Worm (Caenorhabditis elegans) whole organism, midembryonic: ENCODE results near the gene ZK688.9.

Experiments
- T22C8.4 ChIP-seq: fragments of 200-800 bp; sonication (Bioruptor generic); IDR thresholded peaks from 2 replicates; pipeline ENCODE4 v1.3.6; 2022; ENCODE audit warnings: missing genetic modification characterization, missing compliant biosample characterization
- cog-1 ChIP-seq: sonication (generic microtip); optimal IDR thresholded peaks from 2 replicates; lab custom pipeline; 2016; ENCODE audit warnings: missing genetic modification characterization, missing compliant biosample characterization
- flt-1 ChIP-seq: fragments of 200-800 bp; sonication (Bioruptor generic); IDR thresholded peaks from 2 replicates; pipeline ENCODE4 v1.3.6; 2022; ENCODE audit warnings: missing genetic modification characterization, missing compliant biosample characterization
- klf-2 ChIP-seq: fragments of 200-800 bp; sonication (Bioruptor generic); conservative IDR thresholded peaks from 2 replicates; pipeline ENCODE4 v1.3.6; 2022; ENCODE audit warnings: missing genetic modification reagents, missing genetic modification characterization, missing compliant biosample characterization
- med-1 ChIP-seq: sonication (generic microtip); optimal IDR thresholded peaks from 2 replicates; lab custom pipeline; 2017; ENCODE audit warnings: missing genetic modification characterization, mild to moderate bottlenecking, missing compliant biosample characterization, antibody characterized with exemption, missing genetic modification reagents; ENCODE audit not compliant: insufficient read depth
- ref-1 ChIP-seq: fragments of 200-800 bp; sonication (Bioruptor generic); conservative IDR thresholded peaks from 2 replicates; pipeline ENCODE4 v1.3.6; 2022; ENCODE audit warnings: missing genetic modification reagents, missing genetic modification characterization, missing compliant biosample characterization
- tab-1 ChIP-seq: fragments of 200-800 bp; sonication (Bioruptor generic); IDR thresholded peaks from 2 replicates; pipeline ENCODE4 v1.3.6; 2022; ENCODE audit warnings: missing genetic modification characterization, missing compliant biosample characterization
- ztf-23 ChIP-seq: fragments of 200-800 bp; sonication (Bioruptor generic); IDR thresholded peaks from 2 replicates; pipeline ENCODE4 v1.3.6; 2022; ENCODE audit warnings: missing genetic modification reagents, missing genetic modification characterization, missing compliant biosample characterization
- ztf-29 ChIP-seq: fragments of 200-800 bp; sonication (Bioruptor generic); IDR thresholded peaks from 2 replicates; pipeline ENCODE4 v1.3.6; 2022; ENCODE audit warnings: missing genetic modification reagents, missing genetic modification characterization, missing compliant biosample characterization

ce11 chrIII:7860885-7861284 lies 21.9 kb downstream of the ZK688.9 start, which contains the start of gene cuc-1:
- TF ChIP-seq ref-1 (GFP tag; lab: Robert Waterston, UW) (no peak), T22C8.4 (no peak), flt-1 (no peak), med-1 (GFP tag; lab: Kevin White, UChicago) (no peak), ztf-29 (GFP tag; lab: Robert Waterston, UW) (no peak), tab-1 (GFP tag; lab: Robert Waterston, UW) (no peak), cog-1 (tag; lab: Kevin White, UChicago) (no peak), klf-2 (no peak), ztf-23 (GFP tag; lab: Robert Waterston, UW) (no peak)
